Fruit fly (Drosophila melanogaster) whole organism, pupa: ENCODE results near the gene CG13049.

ENCODE experiments used
- CG10348 ChIP-seq: fragments of 200-800 bp; sonication (Bioruptor generic); IDR thresholded peaks from 2 replicates; pipeline ENCODE4 v1.3.6; 2022; ENCODE audit warnings: missing biosample characterization, missing genetic modification characterization
- CG13204 ChIP-seq: fragments of 200-800 bp; sonication (Bioruptor generic); optimal IDR thresholded peaks from 2 replicates; lab custom pipeline; 2018; ENCODE audit warnings: missing biosample characterization, mild to moderate bottlenecking, missing genetic modification characterization, moderate library complexity
- CG32121 ChIP-seq: fragments of 200-800 bp; sonication (Bioruptor generic); IDR thresholded peaks from 2 replicates; pipeline ENCODE4 v1.3.6; 2022; ENCODE audit warnings: missing biosample characterization, missing genetic modification characterization
- CG34367 ChIP-seq: fragments of 200-800 bp; sonication (Bioruptor generic); optimal IDR thresholded peaks from 2 replicates; lab custom pipeline; 2018; ENCODE audit warnings: missing biosample characterization, mild to moderate bottlenecking, missing genetic modification characterization
- CG8301 ChIP-seq: fragments of 200-800 bp; sonication (Bioruptor generic); optimal IDR thresholded peaks from 2 replicates; lab custom pipeline; 2018; ENCODE audit warnings: missing biosample characterization, mild to moderate bottlenecking, missing genetic modification characterization
- CG9948 ChIP-seq: fragments of 200-800 bp; sonication (Bioruptor generic); optimal IDR thresholded peaks from 2 replicates; lab custom pipeline; 2018; ENCODE audit warnings: missing biosample characterization, mild to moderate bottlenecking, missing genetic modification characterization, moderate library complexity
- D1 ChIP-seq: fragments of 200-800 bp; sonication (Bioruptor generic); optimal IDR thresholded peaks from 2 replicates; lab custom pipeline; 2018; ENCODE audit warnings: missing biosample characterization, mild to moderate bottlenecking, missing genetic modification characterization, moderate library complexity
- EcR ChIP-seq: fragments of 200-800 bp; sonication (Bioruptor generic); optimal IDR thresholded peaks from 3 replicates; lab custom pipeline; 2019; ENCODE audit warnings: missing biosample characterization, missing genetic modification characterization, mild to moderate bottlenecking, moderate library complexity, missing genetic modification reagents
- Pif1B ChIP-seq: fragments of 200-800 bp; sonication (Bioruptor generic); optimal IDR thresholded peaks from 3 replicates; lab custom pipeline; 2016; ENCODE audit warnings: missing biosample characterization, missing genetic modification characterization
- gl ChIP-seq: fragments of 200-800 bp; sonication (Bioruptor generic); optimal IDR thresholded peaks from 2 replicates; lab custom pipeline; 2018; ENCODE audit warnings: missing biosample characterization, mild to moderate bottlenecking, missing genetic modification characterization

DNA sequence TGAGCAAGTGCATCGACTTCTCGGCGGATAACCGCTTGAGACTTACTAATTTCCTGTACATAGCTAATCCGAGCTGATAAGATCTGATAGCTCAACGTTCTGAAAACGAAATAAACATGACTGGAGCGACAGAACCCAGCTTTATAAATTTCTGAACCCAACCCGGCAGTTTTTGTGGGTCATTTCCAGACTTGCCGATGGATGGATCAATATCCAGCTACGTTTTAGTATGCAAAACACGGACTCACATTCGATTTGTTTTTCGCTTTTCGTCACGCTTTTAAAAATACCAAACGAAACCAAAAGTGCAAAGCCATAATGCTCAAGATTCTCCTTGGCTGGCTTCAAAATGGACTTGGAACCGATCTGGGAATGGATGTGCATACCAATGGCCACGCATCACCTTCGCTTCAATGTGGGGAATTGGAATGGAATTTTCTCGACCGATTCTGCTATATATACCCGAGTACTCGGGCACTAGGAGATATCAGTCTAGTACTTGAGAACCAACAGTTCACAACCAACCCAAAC lies 10.9 kb downstream of the CG13049 start, which contains the start of the genes CG34248 and CG13067:
- no peak for TF ChIP-seq CG10348 (GFP tag; lab: Robert Waterston, UW)
- no peak for TF ChIP-seq Pif1B (GFP tag; lab: Kevin White, UChicago)
- no peak for TF ChIP-seq CG8301 (tag; lab: Kevin White, UChicago)
- TF ChIP-seq EcR (GFP tag; lab: Kevin White, UChicago): no peak
- no peak for TF ChIP-seq CG9948 (tag; lab: Kevin White, UChicago)
- no peak for TF ChIP-seq CG13204 (GFP tag; lab: Kevin White, UChicago)
- no peak for TF ChIP-seq gl (tag; lab: Kevin White, UChicago)
- TF ChIP-seq CG32121 (GFP tag; lab: Robert Waterston, UW): no peak
- TF ChIP-seq D1 (tag; lab: Kevin White, UChicago): no peak
- no peak for TF ChIP-seq CG34367 (tag; lab: Kevin White, UChicago)
